Worm (Caenorhabditis elegans) whole organism, L1 larva: Measurements from ENCODE around the gene Y45F10C.6.

Experiments
- C04F5.9 ChIP-seq: sonication (generic microtip); optimal IDR thresholded peaks from 2 replicates; lab custom pipeline; 2016; ENCODE audit warnings: missing genetic modification characterization, missing compliant biosample characterization
- C34B4.2 ChIP-seq: sonication (generic microtip); optimal IDR thresholded peaks from 2 replicates; lab custom pipeline; 2017; ENCODE audit warnings: mild to moderate bottlenecking, missing genetic modification characterization, missing compliant biosample characterization
- F16B12.6 ChIP-seq: fragments of 150-350 bp; optimal IDR thresholded peaks from 2 replicates; lab custom pipeline; 2014; ENCODE audit warnings: missing biosample characterization, missing genetic modification characterization
- Y116A8C.19 ChIP-seq: sonication (generic microtip); optimal IDR thresholded peaks from 2 replicates; lab custom pipeline; 2016; ENCODE audit warnings: missing compliant biosample characterization, missing genetic modification characterization, borderline replicate concordance
- alr-1 ChIP-seq: fragments of 200-800 bp; sonication (Bioruptor generic); optimal IDR thresholded peaks from 2 replicates; lab custom pipeline; 2018; ENCODE audit warnings: borderline replicate concordance, mild to moderate bottlenecking, missing genetic modification characterization, missing compliant biosample characterization
- aly-2 ChIP-seq: fragments of 150-350 bp; optimal IDR thresholded peaks from 2 replicates; lab custom pipeline; 2014; ENCODE audit warnings: missing biosample characterization, missing genetic modification characterization
- ama-1 ChIP-seq: fragments of 150-350 bp; optimal IDR thresholded peaks from 2 replicates; lab custom pipeline; 2014
- ceh-82 ChIP-seq, 3 experiments: fragments of 150-350 bp in 1 of 3; sonication (generic microtip) in 2 of 3; optimal IDR thresholded peaks; 2 replicates each; lab custom pipeline; 2014 to 2017; ENCODE audit warnings: missing biosample characterization in 3 of 3, missing genetic modification characterization in 3 of 3
- ceh-90 ChIP-seq: sonication (generic microtip); optimal IDR thresholded peaks from 2 replicates; lab custom pipeline; 2016; ENCODE audit warnings: missing genetic modification characterization, missing compliant biosample characterization
- dsc-1 ChIP-seq: sonication (generic microtip); optimal IDR thresholded peaks from 2 replicates; lab custom pipeline; 2016; ENCODE audit warnings: mild to moderate bottlenecking, missing genetic modification characterization, missing compliant biosample characterization
- egl-27 ChIP-seq, 2 experiments: fragments of 150-350 bp in 1 of 2; sonication (generic microtip); optimal IDR thresholded peaks; 3 replicates each; lab custom pipeline; 2017 to 2018; ENCODE audit warnings: missing biosample characterization in 2 of 2, missing genetic modification characterization in 2 of 2, missing genetic modification reagents in 2 of 2
- elt-2 ChIP-seq: sonication (generic microtip); optimal IDR thresholded peaks from 2 replicates; lab custom pipeline; 2016; ENCODE audit warnings: missing genetic modification characterization, mild to moderate bottlenecking, inconsistent platforms, missing compliant biosample characterization, missing genetic modification reagents
- ets-5 ChIP-seq: fragments of 200-800 bp; sonication (Bioruptor generic); IDR thresholded peaks from 2 replicates; pipeline ENCODE4 v1.3.6; 2022; ENCODE audit warnings: missing genetic modification characterization, missing compliant biosample characterization
- fkh-10 ChIP-seq: sonication (generic microtip); optimal IDR thresholded peaks from 2 replicates; lab custom pipeline; 2017; ENCODE audit warnings: missing biosample characterization, missing genetic modification reagents, missing genetic modification characterization
- fkh-4 ChIP-seq: sonication (generic microtip); optimal IDR thresholded peaks from 2 replicates; lab custom pipeline; 2016; ENCODE audit warnings: missing compliant biosample characterization, missing genetic modification characterization, borderline replicate concordance
- fos-1 ChIP-seq: fragments of 150-350 bp; optimal IDR thresholded peaks from 2 replicates; lab custom pipeline; 2014; ENCODE audit warnings: missing biosample characterization, missing genetic modification characterization
- grh-1 ChIP-seq: fragments of 200-800 bp; sonication (Bioruptor generic); IDR thresholded peaks from 2 replicates; pipeline ENCODE4 v1.3.6; 2022; ENCODE audit warnings: missing genetic modification reagents, missing genetic modification characterization, missing compliant biosample characterization
- hlh-4 ChIP-seq: sonication (generic microtip); optimal IDR thresholded peaks from 2 replicates; lab custom pipeline; 2016; ENCODE audit warnings: mild to moderate bottlenecking, missing genetic modification characterization, missing compliant biosample characterization
- hpl-2 ChIP-seq: fragments of 150-350 bp; optimal IDR thresholded peaks from 2 replicates; lab custom pipeline; 2014; ENCODE audit warnings: missing biosample characterization, missing genetic modification reagents, missing genetic modification characterization
- lin-15B ChIP-seq: fragments of 150-350 bp; sonication (generic microtip); optimal IDR thresholded peaks from 3 replicates; lab custom pipeline; 2014; ENCODE audit warnings: missing biosample characterization, missing genetic modification characterization
- lin-35 ChIP-seq, 2 experiments: fragments of 150-350 bp; optimal IDR thresholded peaks; 2 replicates each; lab custom pipeline; 2014; ENCODE audit warnings: missing biosample characterization in 2 of 2, missing genetic modification characterization in 2 of 2, missing genetic modification reagents in 2 of 2
- lin-39 ChIP-seq: fragments of 150-350 bp; optimal IDR thresholded peaks from 2 replicates; lab custom pipeline; 2014; ENCODE audit warnings: missing biosample characterization, missing genetic modification reagents, missing genetic modification characterization
- lir-3 ChIP-seq: sonication (generic microtip); optimal IDR thresholded peaks from 2 replicates; lab custom pipeline; 2016; ENCODE audit warnings: mild to moderate bottlenecking, missing genetic modification characterization, moderate library complexity, missing compliant biosample characterization; ENCODE audit not compliant: poor library complexity
- mab-9 ChIP-seq: fragments of 200-800 bp; sonication (Bioruptor generic); IDR thresholded peaks from 2 replicates; pipeline ENCODE4 v1.3.6; 2022; ENCODE audit warnings: missing genetic modification reagents, missing genetic modification characterization, missing compliant biosample characterization
- mdl-1 ChIP-seq, 2 experiments: fragments of 150-350 bp; optimal IDR thresholded peaks; 2 replicates each; lab custom pipeline; 2014 to 2017; ENCODE audit warnings: missing biosample characterization in 2 of 2, missing genetic modification characterization in 2 of 2, inconsistent platforms in 1 of 2
- mef-2 ChIP-seq: fragments of 150-350 bp; optimal IDR thresholded peaks from 2 replicates; lab custom pipeline; 2014; ENCODE audit warnings: missing biosample characterization, missing genetic modification characterization
- nhr-20 ChIP-seq: sonication (generic microtip); optimal IDR thresholded peaks from 2 replicates; lab custom pipeline; 2016; ENCODE audit warnings: mild to moderate bottlenecking, missing genetic modification characterization, missing compliant biosample characterization
- nhr-71 ChIP-seq: sonication (generic microtip); optimal IDR thresholded peaks from 2 replicates; lab custom pipeline; 2016; ENCODE audit warnings: mild to moderate bottlenecking, missing genetic modification characterization, moderate library complexity, missing compliant biosample characterization
- nhr-84 ChIP-seq: sonication (generic microtip); optimal IDR thresholded peaks from 2 replicates; lab custom pipeline; 2017; ENCODE audit warnings: missing biosample characterization, missing genetic modification characterization
- nhr-85 ChIP-seq: sonication (generic microtip); peaks from one replicate; lab custom pipeline; 2016; ENCODE audit warnings: missing genetic modification characterization, inconsistent platforms, missing compliant biosample characterization
- pag-3 ChIP-seq: sonication (generic microtip); optimal IDR thresholded peaks from 2 replicates; lab custom pipeline; 2017; ENCODE audit warnings: missing genetic modification characterization, mild to moderate bottlenecking, missing compliant biosample characterization, antibody characterized with exemption, borderline replicate concordance; ENCODE audit not compliant: insufficient read depth
- pqm-1 ChIP-seq: sonication (generic microtip); optimal IDR thresholded peaks from 3 replicates; lab custom pipeline; 2017; ENCODE audit warnings: missing biosample characterization, missing genetic modification characterization
- snpc-4 ChIP-seq: fragments of 150-350 bp; optimal IDR thresholded peaks from 2 replicates; lab custom pipeline; 2014; ENCODE audit warnings: missing biosample characterization, missing genetic modification characterization
- sptf-1 ChIP-seq: fragments of 150-350 bp; optimal IDR thresholded peaks from 2 replicates; lab custom pipeline; 2014; ENCODE audit warnings: missing biosample characterization, missing genetic modification characterization
- sup-37 ChIP-seq: fragments of 200-800 bp; sonication (Bioruptor generic); optimal IDR thresholded peaks from 2 replicates; lab custom pipeline; 2018; ENCODE audit warnings: mild to moderate bottlenecking, missing genetic modification characterization, missing compliant biosample characterization
- swsn-7 ChIP-seq: sonication (generic microtip); optimal IDR thresholded peaks from 2 replicates; lab custom pipeline; 2016; ENCODE audit warnings: missing genetic modification characterization, missing compliant biosample characterization
- tbx-2 ChIP-seq: sonication (generic microtip); optimal IDR thresholded peaks from 2 replicates; lab custom pipeline; 2016; ENCODE audit warnings: missing genetic modification characterization, missing compliant biosample characterization
- unc-98 ChIP-seq: fragments of 200-800 bp; sonication (Bioruptor generic); IDR thresholded peaks from 2 replicates; pipeline ENCODE4 v1.3.6; 2022; ENCODE audit warnings: missing genetic modification characterization, missing compliant biosample characterization
- vab-15 ChIP-seq: sonication (generic microtip); optimal IDR thresholded peaks from 2 replicates; lab custom pipeline; 2017; ENCODE audit warnings: missing genotype, mild to moderate bottlenecking, missing genetic modification characterization, missing compliant biosample characterization
- xbp-1 ChIP-seq: sonication (generic microtip); optimal IDR thresholded peaks from 2 replicates; lab custom pipeline; 2016; ENCODE audit warnings: missing genetic modification characterization, missing compliant biosample characterization
- zip-4 ChIP-seq: fragments of 200-800 bp; sonication (Bioruptor generic); optimal IDR thresholded peaks from 2 replicates; lab custom pipeline; 2018; ENCODE audit warnings: mild to moderate bottlenecking, missing genetic modification characterization, moderate library complexity, missing compliant biosample characterization
- ztf-4 ChIP-seq: fragments of 150-350 bp; optimal IDR thresholded peaks from 2 replicates; lab custom pipeline; 2014; ENCODE audit warnings: missing biosample characterization, missing genetic modification characterization

Gene Y45F10C.6

ce11 chrIV:13703828-13704425, 51.8 kb downstream of the Y45F10C.6 start, which contains the start of gene tlp-1 (continued):
- TF ChIP-seq tbx-2 (tag; lab: Kevin White, UChicago) = peak; percentile 90
- TF ChIP-seq sptf-1 (tag; lab: Kevin White, UChicago) = no peak
- TF ChIP-seq lin-35 (GFP tag; optimal IDR thresholded peaks at IDR 0.05; lab: Kevin White, UChicago) = peak; percentile 34 to 37
- TF ChIP-seq fos-1 (tag; lab: Kevin White, UChicago) = no peak
- TF ChIP-seq nhr-84 (tag; lab: Kevin White, UChicago) = no peak
- TF ChIP-seq dsc-1 = no peak
- TF ChIP-seq ama-1 (lab: Kevin White, UChicago) = no peak
- TF ChIP-seq lir-3 = no peak
- TF ChIP-seq ztf-4 (tag; lab: Kevin White, UChicago) = no peak
- no peak for TF ChIP-seq aly-2 (tag; lab: Kevin White, UChicago)
- TF ChIP-seq ceh-82 (tag; optimal IDR thresholded peaks at IDR 0.05; lab: Kevin White, UChicago) = peak in 1 of 3 experiments; percentile 24
- no peak for TF ChIP-seq hpl-2 (GFP tag; lab: Kevin White, UChicago)
- TF ChIP-seq grh-1 (GFP tag; lab: Robert Waterston, UW) = peak; percentile 61
- TF ChIP-seq F16B12.6 (tag; lab: Kevin White, UChicago) = no peak
- TF ChIP-seq Y116A8C.19 (tag; lab: Kevin White, UChicago) = no peak
- TF ChIP-seq hlh-4 = no peak
- no peak for TF ChIP-seq zip-4
- no peak for TF ChIP-seq alr-1 (tag; lab: Kevin White, UChicago)
- TF ChIP-seq ets-5 (GFP tag; lab: Robert Waterston, UW) = no peak
- no peak for TF ChIP-seq lin-15B (tag; lab: Kevin White, UChicago)
- TF ChIP-seq elt-2 (tag; lab: Kevin White, UChicago) = peak; percentile 13
- TF ChIP-seq ceh-90 (tag; lab: Kevin White, UChicago) = no peak
- peak; percentile 77 for TF ChIP-seq mab-9
- TF ChIP-seq egl-27 (tag; optimal IDR thresholded peaks at IDR 0.05; lab: Kevin White, UChicago) = peak; percentile 5 to 15
- TF ChIP-seq snpc-4 (tag; lab: Kevin White, UChicago) = no peak
- TF ChIP-seq lin-39 (tag; lab: Kevin White, UChicago) = peak; percentile 16
- TF ChIP-seq mef-2 (tag; lab: Kevin White, UChicago) = no peak
- TF ChIP-seq fkh-4 (tag; lab: Kevin White, UChicago) = no peak
- TF ChIP-seq swsn-7 (tag; lab: Kevin White, UChicago) = peak; percentile 12
- no peak for TF ChIP-seq C34B4.2 (tag; lab: Kevin White, UChicago)
- peak; percentile 95 for TF ChIP-seq nhr-85 (tag; lab: Kevin White, UChicago)
- no peak for TF ChIP-seq pag-3 (tag; lab: Kevin White, UChicago)
- TF ChIP-seq fkh-10 = no peak
- TF ChIP-seq unc-98 (GFP tag; lab: Robert Waterston, UW) = no peak
- no peak for TF ChIP-seq pqm-1
- TF ChIP-seq nhr-20 (tag; lab: Kevin White, UChicago) = peak; percentile 40
- TF ChIP-seq C04F5.9 = no peak
- TF ChIP-seq nhr-71 (tag; lab: Kevin White, UChicago) = peak; percentile 62
- TF ChIP-seq vab-15 (tag; lab: Kevin White, UChicago) = peak; percentile 70
- no peak for TF ChIP-seq sup-37 (GFP tag; lab: Kevin White, UChicago)
- TF ChIP-seq mdl-1 (tag; optimal IDR thresholded peaks at IDR 0.05; lab: Kevin White, UChicago) = peak in 1 of 2 experiments; percentile 26
- TF ChIP-seq xbp-1 (tag; lab: Kevin White, UChicago) = peak; percentile 9
